Fruit fly (Drosophila melanogaster): Measurements from ENCODE around the gene CG31106.

The CG31106 gene

DNA sequence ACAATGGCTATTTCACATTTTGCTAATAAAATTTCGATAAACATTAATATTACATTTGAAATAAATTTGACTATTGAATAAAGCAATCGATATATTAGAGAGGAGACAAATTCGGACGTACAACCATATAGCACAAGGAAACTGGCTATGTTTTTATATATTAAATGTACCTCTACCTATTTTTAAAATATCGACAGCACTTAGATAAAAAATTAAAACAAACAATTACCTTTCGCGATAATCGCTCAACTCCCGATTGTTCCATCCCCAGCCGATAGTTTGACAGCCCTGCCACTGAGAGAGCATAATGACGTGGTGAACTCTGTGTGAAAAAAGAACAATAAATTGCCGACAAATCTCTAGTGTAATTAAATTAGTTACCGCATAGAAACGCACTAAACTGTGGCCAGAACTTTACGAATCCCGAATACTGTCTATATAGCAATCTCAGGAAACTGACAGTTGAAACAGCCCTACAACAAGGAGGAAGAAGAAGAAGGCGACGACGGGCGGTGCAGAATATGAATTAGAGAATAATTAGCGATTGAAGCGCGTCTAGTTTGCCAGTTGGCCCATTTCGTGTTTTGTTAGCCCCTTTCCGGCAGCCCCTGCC is 42.6 kb downstream of the CG31106 start, which contains the start of gene CG11857 (continued):
- peak; percentile 83 for TF ChIP-seq CG31365 (tag; optimal IDR thresholded peaks at IDR 0.05)
- peak; percentile 93 for TF ChIP-seq org-1 (GFP tag; optimal IDR thresholded peaks at IDR 0.05)
- TF ChIP-seq CG12744 (GFP tag; optimal IDR thresholded peaks at IDR 0.05): peak; percentile 95
- peak; percentile 83 for TF ChIP-seq CG10321 (GFP tag; IDR thresholded peaks at IDR 0.05)
- TF ChIP-seq CG12942 (GFP tag; optimal IDR thresholded peaks at IDR 0.05): peak; percentile 98
- TF ChIP-seq CG4730 (GFP tag; IDR thresholded peaks at IDR 0.05): peak; percentile 99

dm6 chr3R:25260670-25261069 is 44.6 kb downstream of the CG31106 start:
- TF ChIP-seq so (GFP tag; IDR thresholded peaks at IDR 0.05): no peak
- peak; percentile 93 for TF ChIP-seq mirr (GFP tag; optimal IDR thresholded peaks at IDR 0.05)
- peak; percentile 53; the same call in 1 of the 2 replicates for TF ChIP-seq GATAe (GFP tag; conservative IDR thresholded peaks at IDR 0.05)
- peak; percentile 21 for TF ChIP-seq lbe (GFP tag; optimal IDR thresholded peaks at IDR 0.05)
- TF ChIP-seq grn (GFP tag; optimal IDR thresholded peaks at IDR 0.05): peak; percentile 53
- TF ChIP-seq sens (GFP tag): peak; percentile 48
- no peak for TF ChIP-seq gce (GFP tag; IDR thresholded peaks at IDR 0.05)
- TF ChIP-seq exex (tag; optimal IDR thresholded peaks at IDR 0.05): peak; percentile 97
- peak; percentile 47 for TF ChIP-seq CG34376 (GFP tag; optimal IDR thresholded peaks at IDR 0.05)
- no peak for TF ChIP-seq Mad (GFP tag; optimal IDR thresholded peaks at IDR 0.05)
- no peak for TF ChIP-seq Trl (optimal IDR thresholded peaks at IDR 0.05)
- no peak for TF ChIP-seq Trl (GFP tag; optimal IDR thresholded peaks at IDR 0.05)
- TF ChIP-seq D19A (tag; optimal IDR thresholded peaks at IDR 0.05): peak; percentile 52

- peak; percentile 35; the same call in 1 of the 2 replicates for TF ChIP-seq CG5953 (GFP tag; IDR thresholded peaks at IDR 0.05)
- TF ChIP-seq CG32767 (GFP tag; IDR thresholded peaks at IDR 0.05): peak; percentile 23; the same call in 1 of the 2 replicates
- peak; percentile 40 for TF ChIP-seq luna (GFP tag; optimal IDR thresholded peaks at IDR 0.05)
- TF ChIP-seq dan (GFP tag; IDR thresholded peaks at IDR 0.05): no peak
- TF ChIP-seq CG1233 (GFP tag; optimal IDR thresholded peaks at IDR 0.05): peak; percentile 25
- TF ChIP-seq CG5180 (GFP tag; optimal IDR thresholded peaks at IDR 0.05): no peak
- peak; percentile 72 for TF ChIP-seq CG14441 (GFP tag; IDR thresholded peaks at IDR 0.05)
- TF ChIP-seq CG2120 (GFP tag; optimal IDR thresholded peaks at IDR 0.05): peak; percentile 82
- no peak for TF ChIP-seq CG3065 (GFP tag; optimal IDR thresholded peaks at IDR 0.05)
- TF ChIP-seq fu2 (GFP tag; optimal IDR thresholded peaks at IDR 0.05): peak; percentile 21
- peak; percentile 6 for TF ChIP-seq kni (GFP tag; optimal IDR thresholded peaks at IDR 0.05)
- peak; percentile 61 for TF ChIP-seq Mad (GFP tag; optimal IDR thresholded peaks at IDR 0.05)
- TF ChIP-seq pho (GFP tag; optimal IDR thresholded peaks at IDR 0.05): peak; percentile 57
- TF ChIP-seq CG1647 (GFP tag; optimal IDR thresholded peaks at IDR 0.05): peak; percentile 19
- TF ChIP-seq CG4617 (GFP tag; optimal IDR thresholded peaks at IDR 0.05; ENCODE audit: borderline replicate concordance): peak; percentile 30
- no peak for TF ChIP-seq D19A (tag; optimal IDR thresholded peaks at IDR 0.05)
- TF ChIP-seq CG8944 (GFP tag; optimal IDR thresholded peaks at IDR 0.05): peak; percentile 28
- TF ChIP-seq gfzf (GFP tag; optimal IDR thresholded peaks at IDR 0.05): peak; percentile 66
- TF ChIP-seq CG7357 (GFP tag; IDR thresholded peaks at IDR 0.05): peak; percentile 53; the same call in 1 of the 3 replicates
- TF ChIP-seq HLH54F (GFP tag; optimal IDR thresholded peaks at IDR 0.05): peak; percentile 43
- peak; percentile 39; the same call in 1 of the 3 replicates for TF ChIP-seq croc (GFP tag; conservative IDR thresholded peaks at IDR 0.05)
- peak; percentile 40 for TF ChIP-seq maf-S (GFP tag; optimal IDR thresholded peaks at IDR 0.05)
- no peak for TF ChIP-seq sc (optimal IDR thresholded peaks at IDR 0.05)
- TF ChIP-seq sc (GFP tag; optimal IDR thresholded peaks at IDR 0.05): no peak
- TF ChIP-seq sd (tag; optimal IDR thresholded peaks at IDR 0.05): peak; percentile 27
- TF ChIP-seq ATbp (GFP tag; optimal IDR thresholded peaks at IDR 0.05): no peak
- TF ChIP-seq disco-r (GFP tag; optimal IDR thresholded peaks at IDR 0.05): peak; percentile 31
- peak; percentile 72 for TF ChIP-seq Max (GFP tag; optimal IDR thresholded peaks at IDR 0.05)
- TF ChIP-seq Stat92E (GFP tag; optimal IDR thresholded peaks at IDR 0.05): no peak
- peak; percentile 46; the same call in 1 of the 2 replicates for TF ChIP-seq wor (GFP tag; IDR thresholded peaks at IDR 0.05)
- peak; percentile 35 for TF ChIP-seq kay (GFP tag; optimal IDR thresholded peaks at IDR 0.05)
- peak; percentile 69 for TF ChIP-seq CG13424 (tag; optimal IDR thresholded peaks at IDR 0.05)
These were observed 46.2 kb downstream of the CG31106 start, which contains the start of the genes Kdsr and CG11858 for dm6 chr3R:25262322-25262761. Gene Kdsr, minus strand, starts transcription at chr3R:25262498. Gene CG11858, plus strand, starts transcription at chr3R:25262741.

All from whole organism, embryonic.